Worm (Caenorhabditis elegans) whole organism, midembryonic: ENCODE results near the gene F58F9.1.

Source experiments
- T22C8.4 ChIP-seq: fragments of 200-800 bp; sonication (Bioruptor generic); IDR thresholded peaks from 2 replicates; pipeline ENCODE4 v1.3.6; 2022; ENCODE audit warnings: missing genetic modification characterization, missing compliant biosample characterization
- flt-1 ChIP-seq: fragments of 200-800 bp; sonication (Bioruptor generic); IDR thresholded peaks from 2 replicates; pipeline ENCODE4 v1.3.6; 2022; ENCODE audit warnings: missing genetic modification characterization, missing compliant biosample characterization
- med-1 ChIP-seq: sonication (generic microtip); optimal IDR thresholded peaks from 2 replicates; lab custom pipeline; 2017; ENCODE audit warnings: missing genetic modification characterization, mild to moderate bottlenecking, missing compliant biosample characterization, antibody characterized with exemption, missing genetic modification reagents; ENCODE audit not compliant: insufficient read depth
- ztf-23 ChIP-seq: fragments of 200-800 bp; sonication (Bioruptor generic); IDR thresholded peaks from 2 replicates; pipeline ENCODE4 v1.3.6; 2022; ENCODE audit warnings: missing genetic modification reagents, missing genetic modification characterization, missing compliant biosample characterization

- TF ChIP-seq flt-1 (GFP tag; lab: Robert Waterston, UW) (no peak), T22C8.4 (no peak), ztf-23 (GFP tag; lab: Robert Waterston, UW) (no peak), med-1 (GFP tag; lab: Kevin White, UChicago) (no peak)
Observed at ce11 chrIV:6298253-6298652, 48.6 kb downstream of the F58F9.1 start, which contains the start of gene srv-27.
